Fruit fly (Drosophila melanogaster) S2 (cell line): Measurements from ENCODE around the gene thoc6.

Source experiments
- CG8478 ChIP-seq: fragments of >200 bp; optimal IDR thresholded peaks from 2 replicates; lab custom pipeline; 2018
- CTCF ChIP-seq, 2 experiments: fragments of >200 bp; optimal IDR thresholded peaks; 2 replicates each; lab custom pipeline; 2018

DNA sequence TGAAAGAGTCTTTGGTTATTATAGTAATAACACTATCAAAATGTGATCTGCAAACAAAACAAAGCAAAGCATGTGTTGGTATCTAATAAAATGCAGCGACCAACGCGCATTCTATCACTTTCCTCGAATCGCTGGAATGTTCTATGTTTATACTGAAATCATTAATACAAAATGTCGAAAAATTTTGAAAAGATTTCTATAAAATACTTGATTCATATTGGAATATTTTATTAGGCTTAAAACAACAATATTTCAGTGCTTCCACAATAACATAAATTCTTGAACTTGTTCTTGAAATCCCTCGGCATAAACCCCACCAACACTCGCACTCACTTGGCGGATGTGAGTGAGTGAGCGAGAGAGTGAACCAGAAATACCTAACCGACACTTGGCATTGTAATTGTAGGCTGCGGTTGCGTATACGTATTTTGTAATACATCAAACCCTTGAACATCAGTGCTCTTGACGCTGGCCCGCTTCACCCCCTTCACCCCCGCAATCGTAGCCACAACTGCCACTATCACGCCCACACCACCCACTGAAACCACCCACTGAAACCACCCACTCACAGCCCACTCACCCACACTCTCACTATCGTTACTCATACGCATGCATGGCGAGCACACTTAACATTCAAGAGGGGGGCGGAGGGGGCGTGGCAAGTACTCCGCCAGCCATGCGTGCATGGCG, 29.6 kb upstream of the thoc6 start:
- TF ChIP-seq CG8478 (lab: Kevin White, UChicago) (no peak), CTCF (optimal IDR thresholded peaks at IDR 0.05; lab: Kevin White, UChicago) (no peak)
